Fruit fly (Drosophila melanogaster): ENCODE data around the gene mbo.

- TF ChIP-seq ara (GFP tag; IDR thresholded peaks at IDR 0.05) = peak; percentile 40; the same call in 1 of the 2 replicates
- TF ChIP-seq CG10654 (GFP tag; optimal IDR thresholded peaks at IDR 0.05) = no peak
Measured at dm6 chr3R:12647954-12648353, 30.9 kb downstream of the mbo start, which contains the start of gene Dtg.
